Worm (Caenorhabditis elegans) whole organism, midembryonic: Measurements from ENCODE around the gene cpb-2.

ENCODE experiments used
- T22C8.4 ChIP-seq: fragments of 200-800 bp; sonication (Bioruptor generic); IDR thresholded peaks from 2 replicates; pipeline ENCODE4 v1.3.6; 2022; ENCODE audit warnings: missing genetic modification characterization, missing compliant biosample characterization
- cog-1 ChIP-seq: sonication (generic microtip); optimal IDR thresholded peaks from 2 replicates; lab custom pipeline; 2016; ENCODE audit warnings: missing genetic modification characterization, missing compliant biosample characterization
- flt-1 ChIP-seq: fragments of 200-800 bp; sonication (Bioruptor generic); IDR thresholded peaks from 2 replicates; pipeline ENCODE4 v1.3.6; 2022; ENCODE audit warnings: missing genetic modification characterization, missing compliant biosample characterization
- klf-2 ChIP-seq: fragments of 200-800 bp; sonication (Bioruptor generic); conservative IDR thresholded peaks from 2 replicates; pipeline ENCODE4 v1.3.6; 2022; ENCODE audit warnings: missing genetic modification reagents, missing genetic modification characterization, missing compliant biosample characterization
- med-1 ChIP-seq: sonication (generic microtip); optimal IDR thresholded peaks from 2 replicates; lab custom pipeline; 2017; ENCODE audit warnings: missing genetic modification characterization, mild to moderate bottlenecking, missing compliant biosample characterization, antibody characterized with exemption, missing genetic modification reagents; ENCODE audit not compliant: insufficient read depth
- ref-1 ChIP-seq: fragments of 200-800 bp; sonication (Bioruptor generic); conservative IDR thresholded peaks from 2 replicates; pipeline ENCODE4 v1.3.6; 2022; ENCODE audit warnings: missing genetic modification reagents, missing genetic modification characterization, missing compliant biosample characterization
- tab-1 ChIP-seq: fragments of 200-800 bp; sonication (Bioruptor generic); IDR thresholded peaks from 2 replicates; pipeline ENCODE4 v1.3.6; 2022; ENCODE audit warnings: missing genetic modification characterization, missing compliant biosample characterization
- ztf-23 ChIP-seq: fragments of 200-800 bp; sonication (Bioruptor generic); IDR thresholded peaks from 2 replicates; pipeline ENCODE4 v1.3.6; 2022; ENCODE audit warnings: missing genetic modification reagents, missing genetic modification characterization, missing compliant biosample characterization
- ztf-29 ChIP-seq: fragments of 200-800 bp; sonication (Bioruptor generic); IDR thresholded peaks from 2 replicates; pipeline ENCODE4 v1.3.6; 2022; ENCODE audit warnings: missing genetic modification reagents, missing genetic modification characterization, missing compliant biosample characterization

cpb-2 gene

ce11 chrII:6222558-6222957 lies 30.0 kb downstream of the cpb-2 start, which contains the start of gene C30B5.6:
Gene C30B5.6, minus strand, starts transcription at chrII:6222658.
- TF ChIP-seq ztf-29 (GFP tag; lab: Robert Waterston, UW) (no peak), cog-1 (tag; lab: Kevin White, UChicago) (no peak), ref-1 (GFP tag; lab: Robert Waterston, UW) (no peak), tab-1 (GFP tag; lab: Robert Waterston, UW) (no peak), flt-1 (no peak), med-1 (no peak)

- TF ChIP-seq ref-1 (GFP tag; lab: Robert Waterston, UW), result no peak
- no peak for TF ChIP-seq med-1
- TF ChIP-seq tab-1 (GFP tag; lab: Robert Waterston, UW), result no peak
- no peak for TF ChIP-seq cog-1 (tag; lab: Kevin White, UChicago)
- TF ChIP-seq ztf-29 (GFP tag; lab: Robert Waterston, UW), result no peak
- no peak for TF ChIP-seq flt-1
- no peak for TF ChIP-seq T22C8.4 (GFP tag; lab: Robert Waterston, UW)
- no peak for TF ChIP-seq ztf-23
- no peak for TF ChIP-seq klf-2 (GFP tag; lab: Robert Waterston, UW)
Measured at ce11 chrII:6223755-6224154, 31.2 kb downstream of the cpb-2 start.

- TF ChIP-seq cog-1 (tag; lab: Kevin White, UChicago) (no peak), flt-1 (no peak), klf-2 (GFP tag; lab: Robert Waterston, UW) (no peak), ztf-29 (GFP tag; lab: Robert Waterston, UW) (no peak)
Measured at ce11 chrII:6226995-6227394, 34.4 kb downstream of the cpb-2 start, which contains the start of gene srsy-2. Gene srsy-2, minus strand, starts transcription at chrII:6227095.

- TF ChIP-seq ztf-23 (no peak), flt-1 (no peak), med-1 (no peak), ref-1 (GFP tag; lab: Robert Waterston, UW) (no peak), cog-1 (tag; lab: Kevin White, UChicago) (no peak), T22C8.4 (GFP tag; lab: Robert Waterston, UW) (no peak), klf-2 (GFP tag; lab: Robert Waterston, UW) (no peak), ztf-29 (GFP tag; lab: Robert Waterston, UW) (no peak)
Measured at ce11 chrII:6230116-6230515, 37.5 kb downstream of the cpb-2 start.

ce11 chrII:6235432-6236092 lies 43.0 kb downstream of the cpb-2 start, which contains the start of gene T24H7.9:
Gene T24H7.9, minus strand, starts transcription at chrII:6235505.
- TF ChIP-seq klf-2 (GFP tag; lab: Robert Waterston, UW) (no peak), tab-1 (GFP tag; lab: Robert Waterston, UW) (no peak), ref-1 (GFP tag; lab: Robert Waterston, UW) (no peak)

ce11 chrII:6236093-6236945 lies 43.7 kb downstream of the cpb-2 start:
- no peak for TF ChIP-seq klf-2 (GFP tag; lab: Robert Waterston, UW)
- TF ChIP-seq cog-1 (tag; lab: Kevin White, UChicago), result no peak

- no peak for TF ChIP-seq ztf-23
- TF ChIP-seq ztf-29 (GFP tag; lab: Robert Waterston, UW), result no peak
- no peak for TF ChIP-seq flt-1
- no peak for TF ChIP-seq klf-2 (GFP tag; lab: Robert Waterston, UW)
- no peak for TF ChIP-seq med-1
- no peak for TF ChIP-seq tab-1 (GFP tag; lab: Robert Waterston, UW)
- no peak for TF ChIP-seq T22C8.4 (GFP tag; lab: Robert Waterston, UW)
- TF ChIP-seq ref-1 (GFP tag; lab: Robert Waterston, UW), result no peak
- TF ChIP-seq cog-1 (tag; lab: Kevin White, UChicago), result no peak
Measured at ce11 chrII:6241758-6242157, 49.2 kb downstream of the cpb-2 start, which contains the start of gene T24H7.8. Gene T24H7.8, plus strand, starts transcription at chrII:6242058.

- TF ChIP-seq cog-1 (tag; lab: Kevin White, UChicago), result no peak
- TF ChIP-seq med-1, result no peak
- TF ChIP-seq ztf-29 (GFP tag; lab: Robert Waterston, UW), result no peak
- no peak for TF ChIP-seq ztf-23
- no peak for TF ChIP-seq klf-2 (GFP tag; lab: Robert Waterston, UW)
- no peak for TF ChIP-seq ref-1 (GFP tag; lab: Robert Waterston, UW)
- TF ChIP-seq T22C8.4 (GFP tag; lab: Robert Waterston, UW), result no peak
- no peak for TF ChIP-seq tab-1 (GFP tag; lab: Robert Waterston, UW)
- TF ChIP-seq flt-1, result no peak
Measured at ce11 chrII:6244171-6244570, 51.6 kb downstream of the cpb-2 start, which contains the start of gene tat-4. Gene tat-4, minus strand, starts transcription at chrII:6244287.
